Worm (Caenorhabditis elegans) whole organism, L1 larva: ENCODE results near the gene exc-1.

Source experiments
- C34B4.2 ChIP-seq: sonication (generic microtip); optimal IDR thresholded peaks from 2 replicates; lab custom pipeline; 2017; ENCODE audit warnings: mild to moderate bottlenecking, missing genetic modification characterization, missing compliant biosample characterization
- Y116A8C.19 ChIP-seq: sonication (generic microtip); optimal IDR thresholded peaks from 2 replicates; lab custom pipeline; 2016; ENCODE audit warnings: missing compliant biosample characterization, missing genetic modification characterization, borderline replicate concordance
- aly-2 ChIP-seq: fragments of 150-350 bp; optimal IDR thresholded peaks from 2 replicates; lab custom pipeline; 2014; ENCODE audit warnings: missing biosample characterization, missing genetic modification characterization
- ama-1 ChIP-seq: fragments of 150-350 bp; optimal IDR thresholded peaks from 2 replicates; lab custom pipeline; 2014
- ceh-63 ChIP-seq: fragments of 200-800 bp; sonication (Bioruptor generic); optimal IDR thresholded peaks from 2 replicates; lab custom pipeline; 2018; ENCODE audit warnings: mild to moderate bottlenecking, missing genetic modification characterization, missing compliant biosample characterization
- ceh-8 ChIP-seq: fragments of 200-800 bp; sonication (Bioruptor generic); optimal IDR thresholded peaks from 2 replicates; lab custom pipeline; 2018; ENCODE audit warnings: mild to moderate bottlenecking, missing genetic modification characterization, moderate library complexity, missing compliant biosample characterization
- ceh-82 ChIP-seq, 3 experiments: fragments of 150-350 bp in 1 of 3; sonication (generic microtip) in 2 of 3; optimal IDR thresholded peaks; 2 replicates each; lab custom pipeline; 2014 to 2017; ENCODE audit warnings: missing biosample characterization in 3 of 3, missing genetic modification characterization in 3 of 3
- ceh-90 ChIP-seq: sonication (generic microtip); optimal IDR thresholded peaks from 2 replicates; lab custom pipeline; 2016; ENCODE audit warnings: missing genetic modification characterization, missing compliant biosample characterization
- ces-1 ChIP-seq: fragments of 150-350 bp; optimal IDR thresholded peaks from 2 replicates; lab custom pipeline; 2014; ENCODE audit warnings: missing biosample characterization, missing genetic modification reagents, missing genetic modification characterization
- dpl-1 ChIP-seq, 3 experiments: fragments of 150-350 bp in 2 of 3; sonication (generic microtip) in 1 of 3; optimal IDR thresholded peaks; 2 replicates each; lab custom pipeline; 2014 to 2017; ENCODE audit warnings: missing biosample characterization in 3 of 3, missing genetic modification characterization in 3 of 3, missing genetic modification reagents in 3 of 3
- egl-27 ChIP-seq, 2 experiments: fragments of 150-350 bp in 1 of 2; sonication (generic microtip); optimal IDR thresholded peaks; 3 replicates each; lab custom pipeline; 2017 to 2018; ENCODE audit warnings: missing biosample characterization in 2 of 2, missing genetic modification characterization in 2 of 2, missing genetic modification reagents in 2 of 2
- elt-2 ChIP-seq: sonication (generic microtip); optimal IDR thresholded peaks from 2 replicates; lab custom pipeline; 2016; ENCODE audit warnings: missing genetic modification characterization, mild to moderate bottlenecking, inconsistent platforms, missing compliant biosample characterization, missing genetic modification reagents
- elt-3 ChIP-seq, 6 experiments: fragments of 150-350 bp in 1 of 6; sonication (generic microtip); optimal IDR thresholded peaks; 2 replicates each; lab custom pipeline; 2017 to 2018; ENCODE audit warnings: missing biosample characterization in 6 of 6, missing genetic modification characterization in 6 of 6, inconsistent platforms in 1 of 6
- ets-5 ChIP-seq: fragments of 200-800 bp; sonication (Bioruptor generic); IDR thresholded peaks from 2 replicates; pipeline ENCODE4 v1.3.6; 2022; ENCODE audit warnings: missing genetic modification characterization, missing compliant biosample characterization
- fkh-8 ChIP-seq: sonication (generic microtip); optimal IDR thresholded peaks from 2 replicates; lab custom pipeline; 2016; ENCODE audit warnings: mild to moderate bottlenecking, missing genetic modification characterization, missing compliant biosample characterization
- hlh-4 ChIP-seq: sonication (generic microtip); optimal IDR thresholded peaks from 2 replicates; lab custom pipeline; 2016; ENCODE audit warnings: mild to moderate bottlenecking, missing genetic modification characterization, missing compliant biosample characterization
- hpl-2 ChIP-seq: fragments of 150-350 bp; optimal IDR thresholded peaks from 2 replicates; lab custom pipeline; 2014; ENCODE audit warnings: missing biosample characterization, missing genetic modification reagents, missing genetic modification characterization
- irx-1 ChIP-seq: sonication (generic microtip); optimal IDR thresholded peaks from 2 replicates; lab custom pipeline; 2016; ENCODE audit warnings: missing genetic modification characterization, missing compliant biosample characterization
- lin-14 ChIP-seq: fragments of 200-800 bp; sonication (Bioruptor generic); optimal IDR thresholded peaks from 2 replicates; lab custom pipeline; 2018; ENCODE audit warnings: mild to moderate bottlenecking, missing genetic modification characterization, moderate library complexity, missing compliant biosample characterization
- lin-35 ChIP-seq, 2 experiments: fragments of 150-350 bp; optimal IDR thresholded peaks; 2 replicates each; lab custom pipeline; 2014; ENCODE audit warnings: missing biosample characterization in 2 of 2, missing genetic modification characterization in 2 of 2, missing genetic modification reagents in 2 of 2
- lin-39 ChIP-seq: fragments of 150-350 bp; optimal IDR thresholded peaks from 2 replicates; lab custom pipeline; 2014; ENCODE audit warnings: missing biosample characterization, missing genetic modification reagents, missing genetic modification characterization
- lsy-2 ChIP-seq, 2 experiments: fragments of 150-350 bp; optimal IDR thresholded peaks; 2 replicates each; lab custom pipeline; 2014; ENCODE audit warnings: missing biosample characterization in 2 of 2, missing genetic modification characterization in 2 of 2
- mab-9 ChIP-seq: fragments of 200-800 bp; sonication (Bioruptor generic); IDR thresholded peaks from 2 replicates; pipeline ENCODE4 v1.3.6; 2022; ENCODE audit warnings: missing genetic modification reagents, missing genetic modification characterization, missing compliant biosample characterization
- mep-1 ChIP-seq: fragments of 150-350 bp; optimal IDR thresholded peaks from 2 replicates; lab custom pipeline; 2014; ENCODE audit warnings: missing biosample characterization, missing genetic modification characterization
- nhr-20 ChIP-seq: sonication (generic microtip); optimal IDR thresholded peaks from 2 replicates; lab custom pipeline; 2016; ENCODE audit warnings: mild to moderate bottlenecking, missing genetic modification characterization, missing compliant biosample characterization
- nhr-237 ChIP-seq: fragments of 150-350 bp; optimal IDR thresholded peaks from 2 replicates; lab custom pipeline; 2014; ENCODE audit warnings: missing biosample characterization, missing genetic modification characterization
- nhr-47 ChIP-seq: sonication (generic microtip); optimal IDR thresholded peaks from 2 replicates; lab custom pipeline; 2016; ENCODE audit warnings: mild to moderate bottlenecking, missing genetic modification characterization, moderate library complexity, missing compliant biosample characterization
- nhr-71 ChIP-seq: sonication (generic microtip); optimal IDR thresholded peaks from 2 replicates; lab custom pipeline; 2016; ENCODE audit warnings: mild to moderate bottlenecking, missing genetic modification characterization, moderate library complexity, missing compliant biosample characterization
- nhr-76 ChIP-seq: sonication (generic microtip); optimal IDR thresholded peaks from 2 replicates; lab custom pipeline; 2017; ENCODE audit warnings: missing biosample characterization, missing genetic modification characterization
- nhr-84 ChIP-seq: sonication (generic microtip); optimal IDR thresholded peaks from 2 replicates; lab custom pipeline; 2017; ENCODE audit warnings: missing biosample characterization, missing genetic modification characterization
- nhr-85 ChIP-seq: sonication (generic microtip); peaks from one replicate; lab custom pipeline; 2016; ENCODE audit warnings: missing genetic modification characterization, inconsistent platforms, missing compliant biosample characterization
- nhr-90 ChIP-seq: sonication (generic microtip); optimal IDR thresholded peaks from 2 replicates; lab custom pipeline; 2016; ENCODE audit warnings: mild to moderate bottlenecking, missing genetic modification characterization, missing compliant biosample characterization; ENCODE audit not compliant: poor library complexity
- pag-3 ChIP-seq: sonication (generic microtip); optimal IDR thresholded peaks from 2 replicates; lab custom pipeline; 2017; ENCODE audit warnings: missing genetic modification characterization, mild to moderate bottlenecking, missing compliant biosample characterization, antibody characterized with exemption, borderline replicate concordance; ENCODE audit not compliant: insufficient read depth
- pax-3 ChIP-seq: fragments of 200-800 bp; sonication (Bioruptor generic); optimal IDR thresholded peaks from 2 replicates; lab custom pipeline; 2018; ENCODE audit warnings: mild to moderate bottlenecking, missing genetic modification characterization, moderate library complexity, missing compliant biosample characterization
- rnt-1 ChIP-seq: sonication (generic microtip); optimal IDR thresholded peaks from 2 replicates; lab custom pipeline; 2016; ENCODE audit warnings: mild to moderate bottlenecking, missing genetic modification characterization, moderate library complexity, missing compliant biosample characterization
- skn-1 ChIP-seq: fragments of 150-350 bp; optimal IDR thresholded peaks from 2 replicates; lab custom pipeline; 2014; ENCODE audit warnings: missing biosample characterization, missing genetic modification characterization
- snpc-4 ChIP-seq: fragments of 150-350 bp; optimal IDR thresholded peaks from 2 replicates; lab custom pipeline; 2014; ENCODE audit warnings: missing biosample characterization, missing genetic modification characterization
- sox-4 ChIP-seq: sonication (generic microtip); optimal IDR thresholded peaks from 2 replicates; lab custom pipeline; 2016; ENCODE audit warnings: missing genetic modification characterization, missing compliant biosample characterization
- sptf-1 ChIP-seq: fragments of 150-350 bp; optimal IDR thresholded peaks from 2 replicates; lab custom pipeline; 2014; ENCODE audit warnings: missing biosample characterization, missing genetic modification characterization
- sup-37 ChIP-seq: fragments of 200-800 bp; sonication (Bioruptor generic); optimal IDR thresholded peaks from 2 replicates; lab custom pipeline; 2018; ENCODE audit warnings: mild to moderate bottlenecking, missing genetic modification characterization, missing compliant biosample characterization
- swsn-7 ChIP-seq: sonication (generic microtip); optimal IDR thresholded peaks from 2 replicates; lab custom pipeline; 2016; ENCODE audit warnings: missing genetic modification characterization, missing compliant biosample characterization
- tbx-2 ChIP-seq: sonication (generic microtip); optimal IDR thresholded peaks from 2 replicates; lab custom pipeline; 2016; ENCODE audit warnings: missing genetic modification characterization, missing compliant biosample characterization
- unc-30 ChIP-seq: sonication (generic microtip); optimal IDR thresholded peaks from 2 replicates; lab custom pipeline; 2017; ENCODE audit warnings: missing biosample characterization, missing genetic modification characterization
- unc-62 ChIP-seq: fragments of 150-350 bp; optimal IDR thresholded peaks from 2 replicates; lab custom pipeline; 2014; ENCODE audit warnings: missing biosample characterization, missing genetic modification reagents, missing genetic modification characterization
- zag-1 ChIP-seq: fragments of 150-350 bp; optimal IDR thresholded peaks from 2 replicates; lab custom pipeline; 2014; ENCODE audit warnings: missing biosample characterization, missing genetic modification characterization

The exc-1 gene

ce11 chrX:15477309-15477708 is at the start of gene exc-1:
Gene exc-1 (minus strand): TSS chrX:15477409.
- TF ChIP-seq nhr-84 (tag; lab: Kevin White, UChicago): no peak
- TF ChIP-seq ama-1: no peak
- TF ChIP-seq sptf-1 (tag; lab: Kevin White, UChicago): no peak
- TF ChIP-seq fkh-8 (tag; lab: Kevin White, UChicago): no peak
- TF ChIP-seq egl-27 (tag; optimal IDR thresholded peaks at IDR 0.05; lab: Kevin White, UChicago): no peak
- TF ChIP-seq nhr-71: no peak
- TF ChIP-seq hpl-2: no peak
- no peak for TF ChIP-seq rnt-1
- no peak for TF ChIP-seq mep-1
- TF ChIP-seq C34B4.2: no peak
- TF ChIP-seq ces-1 (GFP tag; lab: Kevin White, UChicago): no peak
- TF ChIP-seq pax-3 (tag; lab: Kevin White, UChicago): no peak

ce11 chrX:15515798-15516197 is 38.6 kb upstream of the exc-1 start:
- TF ChIP-seq mab-9 (GFP tag; lab: Robert Waterston, UW): no peak
- peak; percentile 63 for TF ChIP-seq ceh-8 (GFP tag; lab: Kevin White, UChicago)

ce11 chrX:15514547-15514946 is 37.3 kb upstream of the exc-1 start:
- TF ChIP-seq sox-4 (tag; lab: Kevin White, UChicago) (no peak), nhr-20 (tag; lab: Kevin White, UChicago) (no peak), skn-1 (no peak), lin-39 (tag; lab: Kevin White, UChicago) (no peak), ceh-90 (tag; lab: Kevin White, UChicago) (no peak), nhr-76 (tag; lab: Kevin White, UChicago) (no peak), pag-3 (no peak), ceh-82 (tag; optimal IDR thresholded peaks at IDR 0.05; lab: Kevin White, UChicago) (no peak), unc-62 (GFP tag; lab: Kevin White, UChicago) (no peak), nhr-47 (tag; lab: Kevin White, UChicago) (no peak), mep-1 (no peak), lin-14 (GFP tag; lab: Kevin White, UChicago) (no peak), snpc-4 (tag; lab: Kevin White, UChicago) (no peak), elt-2 (no peak)

- TF ChIP-seq elt-3 (tag; optimal IDR thresholded peaks at IDR 0.05; lab: Kevin White, UChicago) (peak in 1 of 6 experiments; percentile 46), lin-14 (GFP tag; lab: Kevin White, UChicago) (peak; percentile 47), irx-1 (no peak), C34B4.2 (no peak), nhr-85 (tag; lab: Kevin White, UChicago) (peak; percentile 73), Y116A8C.19 (tag; lab: Kevin White, UChicago) (no peak)
These were observed 32.5 kb upstream of the exc-1 start, which contains the start of gene eat-20 for ce11 chrX:15509681-15510080. Gene eat-20 (plus strand): TSS chrX:15510011.

- peak; percentile 25 for TF ChIP-seq nhr-20 (tag; lab: Kevin White, UChicago)
- no peak for TF ChIP-seq ceh-63
- TF ChIP-seq sptf-1 (tag; lab: Kevin White, UChicago): no peak
- peak; percentile 39 for TF ChIP-seq rnt-1
- TF ChIP-seq ets-5 (GFP tag; lab: Robert Waterston, UW): no peak
- no peak for TF ChIP-seq aly-2 (tag; lab: Kevin White, UChicago)
- TF ChIP-seq nhr-237: no peak
- TF ChIP-seq swsn-7: peak; percentile 5
- TF ChIP-seq lsy-2 (tag; optimal IDR thresholded peaks at IDR 0.05; lab: Kevin White, UChicago): peak in 1 of 2 experiments; percentile 16
- TF ChIP-seq elt-2: no peak
- TF ChIP-seq snpc-4 (tag; lab: Kevin White, UChicago): no peak
- TF ChIP-seq ceh-8 (GFP tag; lab: Kevin White, UChicago): no peak
- TF ChIP-seq lin-14 (GFP tag; lab: Kevin White, UChicago): peak; percentile 27
- TF ChIP-seq zag-1 (tag; lab: Kevin White, UChicago): no peak
- TF ChIP-seq sup-37 (GFP tag; lab: Kevin White, UChicago): no peak
- TF ChIP-seq hlh-4 (tag; lab: Kevin White, UChicago): no peak
- TF ChIP-seq lin-35 (GFP tag; optimal IDR thresholded peaks at IDR 0.05; lab: Kevin White, UChicago): peak; percentile 27 to 31
- TF ChIP-seq dpl-1 (GFP tag; optimal IDR thresholded peaks at IDR 0.05; lab: Kevin White, UChicago): peak in 2 of 3 experiments; percentile 14 to 16
- peak in 1 of 3 experiments; percentile 26 for TF ChIP-seq ceh-82 (tag; optimal IDR thresholded peaks at IDR 0.05; lab: Kevin White, UChicago)
- TF ChIP-seq unc-30: no peak
- no peak for TF ChIP-seq tbx-2 (tag; lab: Kevin White, UChicago)
- TF ChIP-seq nhr-90 (tag; lab: Kevin White, UChicago): no peak
- TF ChIP-seq skn-1: no peak
These were observed 30.7 kb upstream of the exc-1 start, which contains the start of gene zipt-7.2 for ce11 chrX:15507830-15508347. Gene zipt-7.2 (minus strand): TSS chrX:15507880.
